Worm (Caenorhabditis elegans) whole organism, mixed stage, embryonic: ENCODE measurements around the gene C05D2.8.

Experiments
- M03D4.4 ChIP-seq: sonication (generic microtip); optimal IDR thresholded peaks from 2 replicates; lab custom pipeline; 2017; ENCODE audit warnings: mild to moderate bottlenecking, missing genetic modification characterization, missing compliant biosample characterization
- ceh-39 ChIP-seq: fragments of 150-350 bp; optimal IDR thresholded peaks from 2 replicates; lab custom pipeline; 2014; ENCODE audit warnings: missing biosample characterization, missing genetic modification characterization
- ceh-43 ChIP-seq: fragments of 200-800 bp; sonication (Bioruptor generic); optimal IDR thresholded peaks from 2 replicates; lab custom pipeline; 2018; ENCODE audit warnings: mild to moderate bottlenecking, missing genetic modification characterization, moderate library complexity, missing compliant biosample characterization
- cnd-1 ChIP-seq: fragments of 200-800 bp; sonication (Bioruptor generic); optimal IDR thresholded peaks from 2 replicates; lab custom pipeline; 2018; ENCODE audit warnings: mild to moderate bottlenecking, missing genetic modification characterization, missing compliant biosample characterization
- elt-1 ChIP-seq: sonication (generic microtip); optimal IDR thresholded peaks from 2 replicates; lab custom pipeline; 2017; ENCODE audit warnings: missing genetic modification characterization, mild to moderate bottlenecking, missing compliant biosample characterization, antibody characterized with exemption, moderate library complexity, borderline replicate concordance; ENCODE audit not compliant: insufficient read depth
- hlh-1 ChIP-seq: fragments of 150-350 bp; optimal IDR thresholded peaks from 2 replicates; lab custom pipeline; 2014; ENCODE audit warnings: missing biosample characterization, missing genetic modification reagents, missing genetic modification characterization
- lin-13 ChIP-seq: fragments of 150-350 bp; optimal IDR thresholded peaks from 2 replicates; lab custom pipeline; 2014; ENCODE audit warnings: missing biosample characterization, missing genetic modification characterization
- mep-1 ChIP-seq: fragments of 150-350 bp; optimal IDR thresholded peaks from 2 replicates; lab custom pipeline; 2017; ENCODE audit warnings: missing biosample characterization, missing genetic modification reagents, missing genetic modification characterization, inconsistent platforms
- nhr-28 ChIP-seq: fragments of 150-350 bp; optimal IDR thresholded peaks from 2 replicates; lab custom pipeline; 2014; ENCODE audit warnings: missing biosample characterization, missing genetic modification characterization
- unc-62 ChIP-seq: fragments of 150-350 bp; optimal IDR thresholded peaks from 2 replicates; lab custom pipeline; 2014; ENCODE audit warnings: missing biosample characterization, missing genetic modification reagents, missing genetic modification characterization
- zip-8 ChIP-seq: fragments of 150-350 bp; optimal IDR thresholded peaks from 2 replicates; lab custom pipeline; 2014; ENCODE audit warnings: missing biosample characterization, missing genetic modification characterization
- ztf-11 ChIP-seq: fragments of 150-350 bp; optimal IDR thresholded peaks from 2 replicates; lab custom pipeline; 2014; ENCODE audit warnings: missing biosample characterization, missing genetic modification characterization

ce11 chrIII:5610276-5610675, at the start of gene C05D2.8:
- TF ChIP-seq mep-1 (tag; lab: Kevin White, UChicago) (no peak), elt-1 (tag; lab: Kevin White, UChicago) (no peak), ztf-11 (tag; lab: Kevin White, UChicago) (no peak), ceh-43 (GFP tag; lab: Kevin White, UChicago) (no peak), M03D4.4 (tag; lab: Kevin White, UChicago) (no peak), zip-8 (tag; lab: Kevin White, UChicago) (no peak), cnd-1 (tag; lab: Kevin White, UChicago) (no peak), hlh-1 (tag; lab: Kevin White, UChicago) (no peak), ceh-39 (tag; lab: Kevin White, UChicago) (no peak), nhr-28 (tag; lab: Kevin White, UChicago) (no peak), lin-13 (tag; lab: Kevin White, UChicago) (no peak), unc-62 (GFP tag; lab: Kevin White, UChicago) (no peak)
